Worm (Caenorhabditis elegans) whole organism, late embryonic: ENCODE data around the gene T28A8.3.
A peak's percentile ranks its signal among the peaks of the same experiment; 100 is the strongest.

Experiments used
- C08G9.2 ChIP-seq: sonication (generic microtip); optimal IDR thresholded peaks from 2 replicates; lab custom pipeline; 2016; ENCODE audit warnings: mild to moderate bottlenecking, missing genetic modification characterization, moderate library complexity, missing compliant biosample characterization
- K02D7.2 ChIP-seq: sonication (generic microtip); optimal IDR thresholded peaks from 2 replicates; lab custom pipeline; 2017; ENCODE audit warnings: mild to moderate bottlenecking, missing genetic modification characterization, missing compliant biosample characterization
- K09A11.1 ChIP-seq: sonication (generic microtip); optimal IDR thresholded peaks from 2 replicates; lab custom pipeline; 2017; ENCODE audit warnings: antibody characterized with exemption, mild to moderate bottlenecking, missing genetic modification characterization, missing compliant biosample characterization; ENCODE audit not compliant: insufficient read depth
- Y22D7AL.16 ChIP-seq: sonication (generic microtip); optimal IDR thresholded peaks from 2 replicates; lab custom pipeline; 2016; ENCODE audit warnings: missing genetic modification characterization, missing compliant biosample characterization
- ama-1 ChIP-seq: fragments of 150-350 bp; optimal IDR thresholded peaks from 2 replicates; lab custom pipeline; 2014
- ceh-14 ChIP-seq: sonication (generic microtip); optimal IDR thresholded peaks from 2 replicates; lab custom pipeline; 2016; ENCODE audit warnings: missing genotype, missing genetic modification characterization, missing compliant biosample characterization
- ceh-19 ChIP-seq: fragments of 200-800 bp; sonication (Bioruptor generic); optimal IDR thresholded peaks from 2 replicates; lab custom pipeline; 2018; ENCODE audit warnings: mild to moderate bottlenecking, missing genetic modification characterization, missing compliant biosample characterization
- ceh-2 ChIP-seq: sonication (generic microtip); optimal IDR thresholded peaks from 2 replicates; lab custom pipeline; 2016; ENCODE audit warnings: missing genotype, missing genetic modification characterization, missing compliant biosample characterization
- ceh-30 ChIP-seq: fragments of 150-350 bp; optimal IDR thresholded peaks from 2 replicates; lab custom pipeline; 2014; ENCODE audit warnings: missing biosample characterization, missing genetic modification characterization
- ceh-34 ChIP-seq: sonication (generic microtip); optimal IDR thresholded peaks from 2 replicates; lab custom pipeline; 2016; ENCODE audit warnings: mild to moderate bottlenecking, missing genetic modification characterization, missing compliant biosample characterization
- ceh-45 ChIP-seq: fragments of 200-800 bp; sonication (Bioruptor generic); IDR thresholded peaks from 2 replicates; pipeline ENCODE4 v1.3.6; 2022; ENCODE audit warnings: missing genetic modification reagents, missing genetic modification characterization, missing compliant biosample characterization
- ceh-6 ChIP-seq: fragments of 200-800 bp; sonication (Bioruptor generic); optimal IDR thresholded peaks from 2 replicates; lab custom pipeline; 2018; ENCODE audit warnings: mild to moderate bottlenecking, missing genetic modification characterization, missing compliant biosample characterization
- ceh-9 ChIP-seq: sonication (generic microtip); optimal IDR thresholded peaks from 2 replicates; lab custom pipeline; 2016; ENCODE audit warnings: mild to moderate bottlenecking, missing genetic modification characterization, inconsistent platforms, missing compliant biosample characterization
- dve-1 ChIP-seq: sonication (generic microtip); optimal IDR thresholded peaks from 2 replicates; lab custom pipeline; 2017; ENCODE audit warnings: antibody characterized with exemption, mild to moderate bottlenecking, missing genetic modification characterization, missing compliant biosample characterization
- elt-2 ChIP-seq: sonication (generic microtip); optimal IDR thresholded peaks from 2 replicates; lab custom pipeline; 2016; ENCODE audit warnings: missing genetic modification reagents, missing genetic modification characterization, missing compliant biosample characterization
- ets-4 ChIP-seq: sonication (generic microtip); optimal IDR thresholded peaks from 2 replicates; lab custom pipeline; 2016; ENCODE audit warnings: missing genetic modification characterization, missing compliant biosample characterization
- fkh-10 ChIP-seq: fragments of 150-350 bp; optimal IDR thresholded peaks from 2 replicates; lab custom pipeline; 2014; ENCODE audit warnings: missing biosample characterization, missing genetic modification reagents, missing genetic modification characterization
- gmeb-2 ChIP-seq: sonication (generic microtip); optimal IDR thresholded peaks from 2 replicates; lab custom pipeline; 2016; ENCODE audit warnings: missing genetic modification characterization, inconsistent platforms, missing compliant biosample characterization
- hlh-13 ChIP-seq: fragments of 200-800 bp; sonication (Bioruptor generic); optimal IDR thresholded peaks from 2 replicates; lab custom pipeline; 2018; ENCODE audit warnings: mild to moderate bottlenecking, missing genetic modification characterization, missing compliant biosample characterization
- hlh-6 ChIP-seq: sonication (generic microtip); optimal IDR thresholded peaks from 2 replicates; lab custom pipeline; 2016; ENCODE audit warnings: missing genotype, missing genetic modification characterization, missing compliant biosample characterization
- hlh-8 ChIP-seq: sonication (generic microtip); optimal IDR thresholded peaks from 2 replicates; lab custom pipeline; 2016; ENCODE audit warnings: missing genotype, missing genetic modification characterization, missing compliant biosample characterization
- lim-6 ChIP-seq: sonication (generic microtip); optimal IDR thresholded peaks from 2 replicates; lab custom pipeline; 2016; ENCODE audit warnings: missing genetic modification characterization, missing compliant biosample characterization
- lin-11 ChIP-seq: fragments of 200-800 bp; sonication (Bioruptor generic); optimal IDR thresholded peaks from 2 replicates; lab custom pipeline; 2018; ENCODE audit warnings: mild to moderate bottlenecking, missing genetic modification characterization, missing compliant biosample characterization
- madf-2 ChIP-seq: sonication (generic microtip); optimal IDR thresholded peaks from 2 replicates; lab custom pipeline; 2017; ENCODE audit warnings: missing genetic modification characterization, missing compliant biosample characterization
- nfya-1 ChIP-seq: sonication (generic microtip); optimal IDR thresholded peaks from 2 replicates; lab custom pipeline; 2017; ENCODE audit warnings: missing genetic modification characterization, mild to moderate bottlenecking, missing compliant biosample characterization, antibody characterized with exemption, moderate library complexity
- nhr-11 ChIP-seq: fragments of 150-350 bp; optimal IDR thresholded peaks from 2 replicates; lab custom pipeline; 2014; ENCODE audit warnings: missing biosample characterization, missing genetic modification characterization
- npax-4 ChIP-seq: sonication (generic microtip); optimal IDR thresholded peaks from 2 replicates; lab custom pipeline; 2016; ENCODE audit warnings: missing genetic modification characterization, missing compliant biosample characterization
- pag-3 ChIP-seq: sonication (generic microtip); optimal IDR thresholded peaks from 2 replicates; lab custom pipeline; 2016; ENCODE audit warnings: missing compliant biosample characterization, missing genetic modification characterization, borderline replicate concordance
- pax-1 ChIP-seq: fragments of 150-350 bp; optimal IDR thresholded peaks from 2 replicates; lab custom pipeline; 2014; ENCODE audit warnings: missing biosample characterization, missing genetic modification characterization
- pha-2 ChIP-seq: sonication (generic microtip); optimal IDR thresholded peaks from 2 replicates; lab custom pipeline; 2017; ENCODE audit warnings: mild to moderate bottlenecking, missing genetic modification characterization, missing compliant biosample characterization
- pha-4 ChIP-seq: fragments of 150-350 bp; optimal IDR thresholded peaks from 2 replicates; lab custom pipeline; 2018; ENCODE audit warnings: missing biosample characterization, missing genetic modification reagents, missing genetic modification characterization
- pros-1 ChIP-seq: fragments of 150-350 bp; optimal IDR thresholded peaks from 2 replicates; lab custom pipeline; 2014; ENCODE audit warnings: missing biosample characterization, missing genetic modification reagents, missing genetic modification characterization
- ref-2 ChIP-seq: sonication (generic microtip); optimal IDR thresholded peaks from 2 replicates; lab custom pipeline; 2016; ENCODE audit warnings: missing genetic modification characterization, missing compliant biosample characterization
- rnt-1 ChIP-seq: sonication (generic microtip); optimal IDR thresholded peaks from 2 replicates; lab custom pipeline; 2016; ENCODE audit warnings: missing genetic modification characterization, missing compliant biosample characterization
- syd-9 ChIP-seq: sonication (generic microtip); optimal IDR thresholded peaks from 2 replicates; lab custom pipeline; 2016; ENCODE audit warnings: mild to moderate bottlenecking, missing genetic modification characterization, moderate library complexity, missing compliant biosample characterization
- tbx-7 ChIP-seq: sonication (generic microtip); optimal IDR thresholded peaks from 2 replicates; lab custom pipeline; 2016; ENCODE audit warnings: missing genotype, missing genetic modification characterization, missing compliant biosample characterization
- unc-3 ChIP-seq, 2 experiments: fragments of 200-800 bp in 1 of 2; sonication (Bioruptor generic) in 1 of 2; sonication (generic microtip) in 1 of 2; conservative IDR thresholded peaks in 1 of 2; optimal IDR thresholded peaks in 1 of 2; 2 replicates each; pipeline versions ENCODE4 v1.3.6 to Lab custom; 2016 to 2022; ENCODE audit warnings: missing compliant biosample characterization in 2 of 2, missing genetic modification characterization in 2 of 2, missing genetic modification reagents in 1 of 2
- unc-55 ChIP-seq: sonication (generic microtip); optimal IDR thresholded peaks from 2 replicates; lab custom pipeline; 2017; ENCODE audit warnings: missing biosample characterization, missing genetic modification reagents, missing genetic modification characterization
- ztf-16 ChIP-seq: sonication (generic microtip); optimal IDR thresholded peaks from 2 replicates; lab custom pipeline; 2017; ENCODE audit warnings: missing genetic modification characterization, missing compliant biosample characterization

The T28A8.3 gene

DNA sequence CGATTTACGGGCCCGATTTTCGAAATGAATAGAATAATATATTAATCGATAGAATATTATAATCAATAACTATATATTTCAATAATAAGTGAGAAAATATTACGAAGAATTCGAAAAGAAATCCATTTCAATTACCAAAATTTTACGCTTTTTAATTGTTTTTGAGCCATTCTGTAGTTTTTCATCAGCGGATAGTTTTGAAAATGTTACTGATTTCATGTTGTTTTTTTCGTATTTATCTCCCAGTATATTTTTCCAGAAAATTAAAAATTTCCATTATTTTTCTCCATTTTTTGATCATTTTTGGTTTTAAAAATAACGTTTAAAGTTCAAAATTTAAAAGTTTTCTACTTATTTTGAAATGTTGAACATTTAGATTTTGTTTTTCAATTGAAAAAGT, at the start of gene T28A8.3:
T28A8.3 (plus strand) TSS at position 301 of the 400 bp plus-strand sequence.
- no peak for TF ChIP-seq C08G9.2 (tag; lab: Kevin White, UChicago)
- TF ChIP-seq ceh-34 (tag; lab: Kevin White, UChicago), result no peak
- TF ChIP-seq pha-4 (tag; lab: Kevin White, UChicago), result no peak
- no peak for TF ChIP-seq madf-2 (tag; lab: Kevin White, UChicago)
- TF ChIP-seq npax-4 (tag; lab: Kevin White, UChicago), result no peak
- TF ChIP-seq pax-1 (tag; lab: Kevin White, UChicago), result no peak
- TF ChIP-seq gmeb-2 (tag; lab: Kevin White, UChicago), result no peak
- no peak for TF ChIP-seq pros-1
- TF ChIP-seq rnt-1 (tag; lab: Kevin White, UChicago), result no peak
- no peak for TF ChIP-seq K09A11.1
- no peak for TF ChIP-seq Y22D7AL.16

DNA sequence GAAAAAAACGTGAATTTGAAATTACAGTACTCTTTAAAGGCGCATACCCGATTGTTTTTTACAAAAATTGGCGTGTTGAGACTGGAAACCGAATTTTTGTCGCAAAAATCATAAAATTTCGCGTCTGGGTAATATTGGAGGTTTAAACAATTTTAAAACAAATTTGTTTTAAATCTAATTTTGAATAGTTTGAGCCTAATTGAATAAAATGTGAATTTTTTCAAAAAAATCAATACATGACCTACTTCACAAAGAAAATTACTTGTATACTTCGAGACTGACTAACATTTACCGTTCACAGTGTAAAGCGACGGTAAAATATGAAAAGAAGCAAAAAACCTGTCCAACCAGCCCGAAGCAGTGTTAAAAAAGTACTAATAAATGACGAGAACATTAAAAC, 48.5 kb upstream of the T28A8.3 start:
- no peak for TF ChIP-seq pha-2
- TF ChIP-seq unc-3 (GFP tag; conservative IDR thresholded peaks at IDR 0.05; lab: Robert Waterston, UW), result no peak
- no peak for TF ChIP-seq unc-3 (tag; optimal IDR thresholded peaks at IDR 0.05; lab: Kevin White, UChicago)

DNA sequence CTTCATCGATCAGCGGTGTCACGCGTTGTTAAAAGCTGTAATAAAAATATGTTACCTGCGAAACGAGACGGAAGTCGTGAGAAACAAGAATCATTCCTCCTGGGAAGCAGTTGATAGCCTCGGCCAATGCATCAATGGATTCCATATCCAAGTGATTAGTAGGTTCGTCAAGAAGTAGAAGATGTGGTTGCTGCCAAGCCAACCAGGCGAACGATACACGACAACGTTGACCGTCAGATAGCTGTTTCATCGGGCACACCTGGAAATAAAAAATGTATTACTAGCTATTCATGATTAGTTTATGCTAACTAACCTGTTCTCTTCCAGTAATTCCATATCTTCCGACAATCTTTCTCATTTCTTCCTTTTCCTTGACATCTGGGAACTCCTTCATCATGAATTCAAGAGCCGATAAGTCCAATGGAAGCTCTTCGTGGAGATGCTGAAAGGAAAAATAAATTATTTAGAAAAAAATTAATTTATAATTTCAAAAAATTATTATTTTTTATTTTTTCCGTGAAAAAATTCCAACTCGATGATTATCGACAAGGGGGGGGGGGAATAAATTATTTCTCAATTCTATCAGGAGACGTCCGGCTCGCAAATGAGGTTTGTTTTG, 46.7 kb upstream of the T28A8.3 start, which contains the start of gene tag-164:
tag-164 (plus strand) TSS at position 569 of the 619 bp plus-strand sequence.
- TF ChIP-seq hlh-13 (GFP tag; lab: Kevin White, UChicago) (no peak), pha-2 (no peak)
- TF ChIP-seq, all 69 proteins: peak for 0

DNA sequence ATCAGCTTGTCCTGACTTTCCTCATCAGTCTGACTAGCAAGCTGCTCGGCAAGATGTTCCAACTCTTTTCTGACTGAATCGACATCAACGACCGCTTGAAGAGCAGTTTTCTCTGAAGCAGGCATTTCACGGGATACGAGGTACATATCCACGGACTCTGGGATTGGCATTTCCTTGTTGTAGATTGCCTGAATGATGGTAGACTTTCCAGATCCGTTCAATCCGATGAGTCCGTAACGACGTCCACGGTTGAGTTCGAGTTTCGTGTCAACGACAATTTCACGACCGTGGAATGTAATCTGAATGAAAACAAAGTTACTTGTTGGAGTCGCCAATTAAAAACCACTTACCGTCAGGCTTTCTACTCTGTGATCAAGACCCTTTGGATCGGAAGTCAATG, 44.3 kb upstream of the T28A8.3 start:
- TF ChIP-seq pros-1 (no peak), K02D7.2 (tag; lab: Kevin White, UChicago) (no peak), ceh-19 (GFP tag; lab: Kevin White, UChicago) (no peak), pha-2 (no peak), ceh-6 (no peak), ets-4 (tag; lab: Kevin White, UChicago) (no peak), ceh-14 (tag; lab: Kevin White, UChicago) (no peak), nhr-11 (tag; lab: Kevin White, UChicago) (no peak)
- TF ChIP-seq, all 69 proteins: peak for 0

DNA sequence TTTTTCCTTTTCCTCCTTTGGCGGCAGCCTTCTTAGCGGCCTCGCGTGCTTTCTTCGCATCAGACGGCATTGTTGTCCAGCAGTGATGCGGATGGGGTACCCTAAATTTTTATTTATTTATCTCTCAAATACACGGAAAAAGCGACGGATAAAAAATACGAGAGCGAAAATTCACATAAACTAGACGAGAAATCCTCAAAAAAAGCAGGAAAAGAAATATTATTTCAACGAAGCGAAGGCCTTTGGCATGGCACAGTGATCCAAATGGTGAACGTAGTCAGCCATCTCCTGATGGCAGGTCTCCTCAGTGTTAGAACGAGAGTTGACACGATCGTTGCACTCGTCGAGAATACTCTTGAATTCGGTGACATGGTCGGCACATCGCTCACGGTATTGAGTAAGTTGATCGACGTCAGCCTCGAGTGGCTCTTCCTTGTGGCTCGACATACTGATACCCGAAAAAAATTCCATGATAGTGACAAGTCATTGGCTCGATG, 43.6 kb upstream of the T28A8.3 start, which contains the start of the genes abcf-2 and T27E9.2:
abcf-2 (minus strand) TSS at position 101 of the 497 bp plus-strand sequence.
T27E9.2 (minus strand) TSS at position 447 of the 497 bp plus-strand sequence.
- TF ChIP-seq ama-1 (no peak), dve-1 (tag; lab: Kevin White, UChicago) (no peak)

DNA sequence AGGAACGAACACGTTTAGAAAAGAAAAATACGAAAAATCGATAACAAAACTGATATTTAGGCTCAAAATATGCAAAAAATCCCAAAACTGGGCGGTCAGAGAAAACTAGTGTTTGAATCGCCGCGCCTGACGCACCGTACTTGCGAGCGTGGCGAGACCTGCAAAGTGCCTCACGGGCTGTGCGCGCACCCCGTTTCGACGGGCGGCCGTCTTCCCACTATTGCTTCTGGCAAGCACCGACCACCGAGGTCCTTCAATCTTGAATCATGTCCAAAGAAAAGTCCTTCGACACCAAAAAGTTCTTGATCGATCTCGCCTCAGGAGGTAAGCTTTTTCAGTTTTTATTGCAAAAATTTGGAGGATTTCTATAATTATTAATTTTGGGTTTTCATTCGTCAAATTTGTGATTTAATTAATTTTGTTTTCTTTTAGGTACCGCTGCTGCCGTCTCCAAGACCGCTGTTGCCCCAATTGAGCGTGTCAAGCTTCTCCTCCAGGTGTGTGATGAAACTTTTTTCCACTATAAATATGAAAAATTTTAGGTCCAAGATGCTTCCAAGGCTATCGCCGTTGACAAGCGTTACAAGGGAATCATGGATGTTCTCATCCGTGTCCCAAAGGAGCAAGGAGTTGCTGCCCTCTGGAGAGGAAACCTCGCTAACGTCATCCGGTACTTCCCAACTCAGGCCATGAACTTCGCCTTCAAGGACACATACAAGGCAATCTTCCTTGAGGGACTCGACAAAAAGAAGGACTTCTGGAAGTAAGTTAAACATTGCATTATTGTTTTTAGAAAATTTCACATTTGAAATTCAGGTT, 42.6 kb upstream of the T28A8.3 start, which contains the start of gene ant-1.1:
ant-1.1 (plus strand) TSS at position 199 of the 819 bp plus-strand sequence.
- TF ChIP-seq dve-1 (tag; lab: Kevin White, UChicago), result peak; percentile 45
- no peak for TF ChIP-seq hlh-13 (GFP tag; lab: Kevin White, UChicago)
- no peak for TF ChIP-seq pag-3 (tag; lab: Kevin White, UChicago)
- no peak for TF ChIP-seq tbx-7 (tag; lab: Kevin White, UChicago)
- no peak for TF ChIP-seq ama-1
- peak; percentile 31 for TF ChIP-seq ztf-16 (tag; lab: Kevin White, UChicago)
- TF ChIP-seq ref-2 (tag; lab: Kevin White, UChicago), result no peak
- no peak for TF ChIP-seq lin-11
- TF ChIP-seq unc-3 (GFP tag; conservative IDR thresholded peaks at IDR 0.05; lab: Robert Waterston, UW), result 0 out of 2 replicates have a peak, but pooled peaks have one; percentile 29
- TF ChIP-seq unc-3 (tag; optimal IDR thresholded peaks at IDR 0.05; lab: Kevin White, UChicago), result no peak
- no peak for TF ChIP-seq syd-9 (tag; lab: Kevin White, UChicago)
- TF ChIP-seq fkh-10, result no peak
- TF ChIP-seq ceh-9 (tag; lab: Kevin White, UChicago), result no peak
- TF ChIP-seq hlh-8 (tag; lab: Kevin White, UChicago), result no peak
- no peak for TF ChIP-seq ceh-45 (GFP tag; lab: Robert Waterston, UW)
- no peak for TF ChIP-seq ceh-30 (tag; lab: Kevin White, UChicago)
- peak; percentile 95 for TF ChIP-seq nfya-1 (tag; lab: Kevin White, UChicago)
- TF ChIP-seq hlh-6 (tag; lab: Kevin White, UChicago), result no peak
- TF ChIP-seq ceh-14 (tag; lab: Kevin White, UChicago), result peak; percentile 56
- peak; percentile 65 for TF ChIP-seq unc-55 (GFP tag; lab: Kevin White, UChicago)
- TF ChIP-seq ceh-2, result peak; percentile 38
- TF ChIP-seq lim-6 (tag; lab: Kevin White, UChicago), result no peak
- TF ChIP-seq elt-2 (tag; lab: Kevin White, UChicago), result peak; percentile 53
